Worm (Caenorhabditis elegans) whole organism, young adult: ENCODE results near the gene F32F2.4.

ENCODE experiments used
- B0019.2 ChIP-seq: fragments of 200-800 bp; sonication (Bioruptor generic); conservative IDR thresholded peaks from 2 replicates; pipeline ENCODE4 v1.3.6; 2022; ENCODE audit warnings: missing genetic modification reagents, missing genetic modification characterization, missing compliant biosample characterization
- B0336.3 ChIP-seq: fragments of 200-800 bp; sonication (Bioruptor generic); IDR thresholded peaks from 2 replicates; pipeline ENCODE4 v1.3.6; 2022; ENCODE audit warnings: missing genetic modification characterization, missing compliant biosample characterization
- C06A6.2 ChIP-seq: fragments of 200-800 bp; sonication (Bioruptor generic); conservative IDR thresholded peaks from 2 replicates; pipeline ENCODE4 v1.3.6; 2022; ENCODE audit warnings: missing genetic modification characterization, missing compliant biosample characterization
- C17E4.6 ChIP-seq: fragments of 200-800 bp; sonication (Bioruptor generic); IDR thresholded peaks from 2 replicates; pipeline ENCODE4 v1.3.6; 2022; ENCODE audit warnings: missing genetic modification reagents, missing genetic modification characterization, missing compliant biosample characterization
- D2030.7 ChIP-seq: fragments of 200-800 bp; sonication (Bioruptor generic); IDR thresholded peaks from 2 replicates; pipeline ENCODE4 v1.3.6; 2022; ENCODE audit warnings: missing genetic modification reagents, missing genetic modification characterization, missing compliant biosample characterization
- F10E7.11 ChIP-seq: sonication (generic microtip); optimal IDR thresholded peaks from 2 replicates; lab custom pipeline; 2017; ENCODE audit warnings: mild to moderate bottlenecking, missing genetic modification characterization, moderate library complexity, missing compliant biosample characterization
- Y56A3A.18 ChIP-seq: fragments of 200-800 bp; sonication (Bioruptor generic); IDR thresholded peaks from 2 replicates; pipeline ENCODE4 v1.3.6; 2022; ENCODE audit warnings: missing genetic modification reagents, missing genetic modification characterization, missing compliant biosample characterization
- Y95B8A.8 ChIP-seq: fragments of 200-800 bp; sonication (Bioruptor generic); IDR thresholded peaks from 2 replicates; pipeline ENCODE4 v1.3.6; 2022; ENCODE audit warnings: missing genetic modification reagents, missing genetic modification characterization, missing compliant biosample characterization
- akir-1 ChIP-seq: fragments of 200-800 bp; sonication (Bioruptor generic); optimal IDR thresholded peaks from 2 replicates; lab custom pipeline; 2018; ENCODE audit warnings: mild to moderate bottlenecking, missing genetic modification characterization, moderate library complexity, missing compliant biosample characterization
- ama-1 ChIP-seq, 3 experiments: fragments of 150-350 bp in 1 of 3; sonication (generic microtip) in 2 of 3; optimal IDR thresholded peaks; 2 replicates each; lab custom pipeline; 2014 to 2018; ENCODE audit warnings: missing biosample characterization in 2 of 3, missing genetic modification characterization in 2 of 3, missing genetic modification reagents in 2 of 3
- aptf-2 ChIP-seq: fragments of 200-800 bp; sonication (Bioruptor generic); conservative IDR thresholded peaks from 2 replicates; pipeline ENCODE4 v1.3.6; 2022; ENCODE audit warnings: missing genetic modification reagents, missing genetic modification characterization, missing compliant biosample characterization
- attf-6 ChIP-seq: fragments of 200-800 bp; sonication (Bioruptor generic); IDR thresholded peaks from 2 replicates; pipeline ENCODE4 v1.3.6; 2022; ENCODE audit warnings: missing genetic modification reagents, missing genetic modification characterization, missing compliant biosample characterization
- ceh-91 ChIP-seq: fragments of 200-800 bp; sonication (Bioruptor generic); IDR thresholded peaks from 2 replicates; pipeline ENCODE4 v1.3.6; 2022; ENCODE audit warnings: missing genetic modification reagents, missing genetic modification characterization, missing compliant biosample characterization
- egl-18 ChIP-seq: fragments of 200-800 bp; sonication (Bioruptor generic); IDR thresholded peaks from 2 replicates; pipeline ENCODE4 v1.3.6; 2022; ENCODE audit warnings: missing genetic modification reagents, missing genetic modification characterization, missing compliant biosample characterization
- hlh-26 ChIP-seq: fragments of 200-800 bp; sonication (Bioruptor generic); conservative IDR thresholded peaks from 2 replicates; pipeline ENCODE4 v1.3.6; 2022; ENCODE audit warnings: missing genetic modification reagents, missing genetic modification characterization, missing compliant biosample characterization
- hmg-1.2 ChIP-seq: fragments of 200-800 bp; sonication (Bioruptor generic); IDR thresholded peaks from 2 replicates; pipeline ENCODE4 v1.3.6; 2022; ENCODE audit warnings: missing genetic modification reagents, missing genetic modification characterization, missing compliant biosample characterization
- let-607 ChIP-seq, 2 experiments: fragments of 200-800 bp in 1 of 2; sonication (Bioruptor generic) in 1 of 2; sonication (generic microtip) in 1 of 2; optimal IDR thresholded peaks; 2 replicates each; lab custom pipeline; 2016 to 2018; ENCODE audit warnings: mild to moderate bottlenecking in 2 of 2, missing compliant biosample characterization in 2 of 2, missing genetic modification characterization in 2 of 2, moderate library complexity in 2 of 2, missing genotype in 1 of 2
- lin-40 ChIP-seq: sonication (generic microtip); optimal IDR thresholded peaks from 2 replicates; lab custom pipeline; 2016; ENCODE audit warnings: missing genetic modification characterization, mild to moderate bottlenecking, missing compliant biosample characterization, missing genotype, missing genetic modification reagents
- lir-1 ChIP-seq: fragments of 200-800 bp; sonication (Bioruptor generic); conservative IDR thresholded peaks from 2 replicates; pipeline ENCODE4 v1.3.6; 2022; ENCODE audit warnings: missing genetic modification reagents, missing genetic modification characterization, missing compliant biosample characterization
- lsl-1 ChIP-seq: fragments of 200-800 bp; sonication (Bioruptor generic); optimal IDR thresholded peaks from 2 replicates; lab custom pipeline; 2018; ENCODE audit warnings: mild to moderate bottlenecking, missing genetic modification characterization, moderate library complexity, missing compliant biosample characterization
- madf-6 ChIP-seq: fragments of 200-800 bp; sonication (Bioruptor generic); IDR thresholded peaks from 2 replicates; pipeline ENCODE4 v1.3.6; 2022; ENCODE audit warnings: missing genetic modification reagents, missing genetic modification characterization, missing compliant biosample characterization
- madf-8 ChIP-seq: fragments of 200-800 bp; sonication (Bioruptor generic); conservative IDR thresholded peaks from 2 replicates; pipeline ENCODE4 v1.3.6; 2022; ENCODE audit warnings: missing genetic modification reagents, missing genetic modification characterization, missing compliant biosample characterization
- mcd-1 ChIP-seq: fragments of 200-800 bp; sonication (Bioruptor generic); IDR thresholded peaks from 2 replicates; pipeline ENCODE4 v1.3.6; 2022; ENCODE audit warnings: missing genetic modification reagents, missing genetic modification characterization, missing compliant biosample characterization
- mel-28 ChIP-seq: sonication (generic microtip); optimal IDR thresholded peaks from 2 replicates; lab custom pipeline; 2016; ENCODE audit warnings: borderline replicate concordance, mild to moderate bottlenecking, missing genetic modification characterization, missing compliant biosample characterization
- mes-4 ChIP-seq: sonication (generic microtip); optimal IDR thresholded peaks from 2 replicates; lab custom pipeline; 2016; ENCODE audit warnings: missing genotype, missing genetic modification characterization, missing compliant biosample characterization
- nhr-179 ChIP-seq: sonication (generic microtip); optimal IDR thresholded peaks from 2 replicates; lab custom pipeline; 2016; ENCODE audit warnings: mild to moderate bottlenecking, missing genetic modification characterization, missing compliant biosample characterization
- rcor-1 ChIP-seq: fragments of 200-800 bp; sonication (Bioruptor generic); IDR thresholded peaks from 2 replicates; pipeline ENCODE4 v1.3.6; 2022; ENCODE audit warnings: missing genetic modification reagents, missing genetic modification characterization, missing compliant biosample characterization
- rec-8 ChIP-seq, 2 experiments: sonication (generic microtip); optimal IDR thresholded peaks; 2 replicates each; lab custom pipeline; 2016; ENCODE audit warnings: mild to moderate bottlenecking in 2 of 2, missing genetic modification characterization in 2 of 2, missing genetic modification reagents in 2 of 2, missing genotype in 2 of 2, missing biosample characterization in 1 of 2, missing compliant biosample characterization in 1 of 2, moderate library complexity in 1 of 2
- repo-1 ChIP-seq: sonication (generic microtip); optimal IDR thresholded peaks from 2 replicates; lab custom pipeline; 2017; ENCODE audit warnings: mild to moderate bottlenecking, missing genetic modification characterization, missing compliant biosample characterization
- sdz-38 ChIP-seq: sonication (generic microtip); optimal IDR thresholded peaks from 2 replicates; lab custom pipeline; 2016; ENCODE audit warnings: missing genotype, missing genetic modification characterization, missing compliant biosample characterization
- tbp1 ChIP-seq: fragments of 200-800 bp; sonication (Bioruptor generic); optimal IDR thresholded peaks from 2 replicates; lab custom pipeline; 2018; ENCODE audit warnings: mild to moderate bottlenecking, missing genetic modification characterization, missing compliant biosample characterization
- xnd-1 ChIP-seq: sonication (generic microtip); optimal IDR thresholded peaks from 2 replicates; lab custom pipeline; 2016; ENCODE audit warnings: missing genotype, missing genetic modification reagents, missing genetic modification characterization, missing compliant biosample characterization
- ztf-3 ChIP-seq: fragments of 200-800 bp; sonication (Bioruptor generic); optimal IDR thresholded peaks from 2 replicates; lab custom pipeline; 2018; ENCODE audit warnings: mild to moderate bottlenecking, missing genetic modification characterization, missing compliant biosample characterization

F32F2.4 gene

ce11 chrV:13286525-13286924 lies 10.5 kb downstream of the F32F2.4 start:
- no peak for TF ChIP-seq C17E4.6 (GFP tag; lab: Robert Waterston, UW)
- TF ChIP-seq attf-6 (GFP tag; lab: Robert Waterston, UW) = no peak
- TF ChIP-seq let-607 (tag; optimal IDR thresholded peaks at IDR 0.05; lab: Kevin White, UChicago) = no peak
- TF ChIP-seq Y95B8A.8 (GFP tag; lab: Robert Waterston, UW) = no peak
- TF ChIP-seq repo-1 (tag; lab: Kevin White, UChicago) = no peak
- TF ChIP-seq lir-1 (GFP tag; lab: Robert Waterston, UW) = no peak

- TF ChIP-seq hmg-1.2 (GFP tag; lab: Robert Waterston, UW) = peak; percentile 56; the same call in 1 of the 2 replicates
- TF ChIP-seq akir-1 (GFP tag; lab: Kevin White, UChicago) = no peak
- TF ChIP-seq, all 124 proteins: peak for 1
Measured at ce11 chrV:13288881-13289280, 12.8 kb downstream of the F32F2.4 start.

- TF ChIP-seq sdz-38 = no peak
- no peak for TF ChIP-seq F10E7.11 (tag; lab: Kevin White, UChicago)
- no peak for TF ChIP-seq C06A6.2 (GFP tag; lab: Robert Waterston, UW)
- TF ChIP-seq ztf-3 (GFP tag; lab: Kevin White, UChicago) = no peak
- TF ChIP-seq B0019.2 (GFP tag; lab: Robert Waterston, UW) = no peak
- TF ChIP-seq ceh-91 (GFP tag; lab: Robert Waterston, UW) = no peak
- no peak for TF ChIP-seq hlh-26 (GFP tag; lab: Robert Waterston, UW)
- no peak for TF ChIP-seq mel-28 (tag; lab: Kevin White, UChicago)
- TF ChIP-seq xnd-1 (tag; lab: Kevin White, UChicago) = no peak
- TF ChIP-seq D2030.7 (GFP tag; lab: Robert Waterston, UW) = no peak
- TF ChIP-seq tbp1 (GFP tag; lab: Kevin White, UChicago) = no peak
- TF ChIP-seq nhr-179 = no peak
- no peak for TF ChIP-seq ama-1 (optimal IDR thresholded peaks at IDR 0.05; lab: Kevin White, UChicago)
- no peak for TF ChIP-seq ama-1 (GFP tag; optimal IDR thresholded peaks at IDR 0.05; lab: Kevin White, UChicago)
- TF ChIP-seq attf-6 (GFP tag; lab: Robert Waterston, UW) = no peak
- no peak for TF ChIP-seq C17E4.6 (GFP tag; lab: Robert Waterston, UW)
- TF ChIP-seq lin-40 = no peak
- no peak for TF ChIP-seq Y56A3A.18
- no peak for TF ChIP-seq rec-8 (tag; optimal IDR thresholded peaks at IDR 0.05; lab: Kevin White, UChicago)
- TF ChIP-seq mes-4 = no peak
- TF ChIP-seq B0336.3 = no peak
Measured at ce11 chrV:13294507-13294906, 18.4 kb downstream of the F32F2.4 start.

- TF ChIP-seq madf-6 (GFP tag; lab: Robert Waterston, UW) = no peak
- TF ChIP-seq madf-8 (GFP tag; lab: Robert Waterston, UW) = no peak
- no peak for TF ChIP-seq rcor-1 (GFP tag; lab: Robert Waterston, UW)
- no peak for TF ChIP-seq egl-18
- no peak for TF ChIP-seq mcd-1
- no peak for TF ChIP-seq lsl-1 (GFP tag; lab: Kevin White, UChicago)
- TF ChIP-seq aptf-2 = no peak
Measured at ce11 chrV:13295859-13296258, 19.8 kb downstream of the F32F2.4 start, which contains the start of gene uig-1. Gene uig-1 (minus strand): TSS chrV:13295978.
